Worm (Caenorhabditis elegans) whole organism, young adult: ENCODE data around the gene cnc-1.

Source experiments
- B0261.1 ChIP-seq: sonication (generic microtip); optimal IDR thresholded peaks from 2 replicates; lab custom pipeline; 2016; ENCODE audit warnings: mild to moderate bottlenecking, missing genetic modification characterization, moderate library complexity, missing compliant biosample characterization
- C06A6.2 ChIP-seq: fragments of 200-800 bp; sonication (Bioruptor generic); conservative IDR thresholded peaks from 2 replicates; pipeline ENCODE4 v1.3.6; 2022; ENCODE audit warnings: missing genetic modification characterization, missing compliant biosample characterization
- C17E4.6 ChIP-seq: fragments of 200-800 bp; sonication (Bioruptor generic); IDR thresholded peaks from 2 replicates; pipeline ENCODE4 v1.3.6; 2022; ENCODE audit warnings: missing genetic modification reagents, missing genetic modification characterization, missing compliant biosample characterization
- D2030.7 ChIP-seq: fragments of 200-800 bp; sonication (Bioruptor generic); IDR thresholded peaks from 2 replicates; pipeline ENCODE4 v1.3.6; 2022; ENCODE audit warnings: missing genetic modification reagents, missing genetic modification characterization, missing compliant biosample characterization
- F33H1.4 ChIP-seq: fragments of 200-800 bp; sonication (Bioruptor generic); IDR thresholded peaks from 2 replicates; pipeline ENCODE4 v1.3.6; 2022; ENCODE audit warnings: missing genetic modification reagents, missing genetic modification characterization, missing compliant biosample characterization
- F39B2.1 ChIP-seq: fragments of 200-800 bp; sonication (Bioruptor generic); IDR thresholded peaks from 2 replicates; pipeline ENCODE4 v1.3.6; 2022; ENCODE audit warnings: missing genetic modification reagents, missing genetic modification characterization, missing compliant biosample characterization
- F49E8.2 ChIP-seq: sonication (generic microtip); optimal IDR thresholded peaks from 3 replicates; lab custom pipeline; 2017; ENCODE audit warnings: missing genetic modification characterization, mild to moderate bottlenecking, missing compliant biosample characterization, antibody characterized with exemption, moderate library complexity; ENCODE audit not compliant: insufficient read depth
- T26A5.8 ChIP-seq: sonication (generic microtip); optimal IDR thresholded peaks from 2 replicates; lab custom pipeline; 2016; ENCODE audit warnings: missing genetic modification characterization, missing compliant biosample characterization
- Y53G8AR.9 ChIP-seq: fragments of 200-800 bp; sonication (Bioruptor generic); conservative IDR thresholded peaks from 2 replicates; pipeline ENCODE4 v1.3.6; 2022; ENCODE audit warnings: missing genetic modification reagents, missing genetic modification characterization, missing compliant biosample characterization
- Y67H2A.10 ChIP-seq: fragments of 200-800 bp; sonication (Bioruptor generic); conservative IDR thresholded peaks from 2 replicates; pipeline ENCODE4 v1.3.6; 2022; ENCODE audit warnings: missing genetic modification reagents, missing genetic modification characterization, missing compliant biosample characterization
- Y79H2A.3 ChIP-seq: fragments of 200-800 bp; sonication (Bioruptor generic); conservative IDR thresholded peaks from 2 replicates; pipeline ENCODE4 v1.3.6; 2022; ENCODE audit warnings: missing genetic modification reagents, missing genetic modification characterization, missing compliant biosample characterization
- ama-1 ChIP-seq, 3 experiments: fragments of 150-350 bp in 1 of 3; sonication (generic microtip) in 2 of 3; optimal IDR thresholded peaks; 2 replicates each; lab custom pipeline; 2014 to 2018; ENCODE audit warnings: missing biosample characterization in 2 of 3, missing genetic modification characterization in 2 of 3, missing genetic modification reagents in 2 of 3
- aptf-3 ChIP-seq: fragments of 200-800 bp; sonication (Bioruptor generic); IDR thresholded peaks from 2 replicates; pipeline ENCODE4 v1.3.6; 2022; ENCODE audit warnings: missing genetic modification characterization, missing compliant biosample characterization
- athp-1 ChIP-seq: sonication (generic microtip); optimal IDR thresholded peaks from 2 replicates; lab custom pipeline; 2017; ENCODE audit warnings: mild to moderate bottlenecking, missing genetic modification characterization, missing compliant biosample characterization
- attf-6 ChIP-seq: fragments of 200-800 bp; sonication (Bioruptor generic); IDR thresholded peaks from 2 replicates; pipeline ENCODE4 v1.3.6; 2022; ENCODE audit warnings: missing genetic modification reagents, missing genetic modification characterization, missing compliant biosample characterization
- ccch-3 ChIP-seq: fragments of 200-800 bp; sonication (Bioruptor generic); optimal IDR thresholded peaks from 2 replicates; lab custom pipeline; 2018; ENCODE audit warnings: mild to moderate bottlenecking, missing genetic modification characterization, missing compliant biosample characterization
- cebp-2 ChIP-seq: fragments of 200-800 bp; sonication (Bioruptor generic); IDR thresholded peaks from 2 replicates; pipeline ENCODE4 v1.3.6; 2022; ENCODE audit warnings: missing genetic modification characterization, missing compliant biosample characterization
- ceh-40 ChIP-seq: fragments of 200-800 bp; sonication (Bioruptor generic); IDR thresholded peaks from 2 replicates; pipeline ENCODE4 v1.3.6; 2022; ENCODE audit warnings: missing genetic modification characterization, missing compliant biosample characterization
- ceh-58 ChIP-seq: fragments of 200-800 bp; sonication (Bioruptor generic); IDR thresholded peaks from 2 replicates; pipeline ENCODE4 v1.3.6; 2022; ENCODE audit warnings: missing genetic modification characterization, missing compliant biosample characterization
- ceh-91 ChIP-seq: fragments of 200-800 bp; sonication (Bioruptor generic); IDR thresholded peaks from 2 replicates; pipeline ENCODE4 v1.3.6; 2022; ENCODE audit warnings: missing genetic modification reagents, missing genetic modification characterization, missing compliant biosample characterization
- chd-7 ChIP-seq: sonication (generic microtip); optimal IDR thresholded peaks from 2 replicates; lab custom pipeline; 2016; ENCODE audit warnings: mild to moderate bottlenecking, missing genetic modification characterization, moderate library complexity, missing compliant biosample characterization
- die-1 ChIP-seq: sonication (generic microtip); optimal IDR thresholded peaks from 2 replicates; lab custom pipeline; 2016; ENCODE audit warnings: missing genotype, mild to moderate bottlenecking, missing genetic modification characterization, missing compliant biosample characterization
- ekl-4 ChIP-seq: fragments of 200-800 bp; sonication (Bioruptor generic); IDR thresholded peaks from 2 replicates; pipeline ENCODE4 v1.3.6; 2022; ENCODE audit warnings: missing genetic modification reagents, missing genetic modification characterization, missing compliant biosample characterization
- ets-4 ChIP-seq: fragments of 200-800 bp; sonication (Bioruptor generic); optimal IDR thresholded peaks from 2 replicates; lab custom pipeline; 2018; ENCODE audit warnings: mild to moderate bottlenecking, missing genetic modification characterization, missing compliant biosample characterization
- gei-17 ChIP-seq: fragments of 200-800 bp; sonication (Bioruptor generic); optimal IDR thresholded peaks from 2 replicates; lab custom pipeline; 2018; ENCODE audit warnings: mild to moderate bottlenecking, missing genetic modification characterization, missing compliant biosample characterization
- hsf-1 ChIP-seq: fragments of 200-800 bp; sonication (Bioruptor generic); IDR thresholded peaks from 2 replicates; pipeline ENCODE4 v1.3.6; 2022; ENCODE audit warnings: missing genetic modification reagents, missing genetic modification characterization, missing compliant biosample characterization
- lin-26 ChIP-seq: fragments of 200-800 bp; sonication (Bioruptor generic); IDR thresholded peaks from 2 replicates; pipeline ENCODE4 v1.3.6; 2022; ENCODE audit warnings: missing genetic modification reagents, missing genetic modification characterization, missing compliant biosample characterization
- lin-35 ChIP-seq, 3 experiments: fragments of 150-350 bp in 2 of 3; sonication (generic microtip) in 1 of 3; optimal IDR thresholded peaks; 2 replicates each; lab custom pipeline; 2014 to 2018; ENCODE audit warnings: missing biosample characterization in 3 of 3, missing genetic modification characterization in 3 of 3, missing genetic modification reagents in 3 of 3
- lin-54 ChIP-seq: fragments of 200-800 bp; sonication (Bioruptor generic); optimal IDR thresholded peaks from 2 replicates; lab custom pipeline; 2018; ENCODE audit warnings: mild to moderate bottlenecking, missing genetic modification characterization, missing compliant biosample characterization
- madf-10 ChIP-seq: sonication (generic microtip); optimal IDR thresholded peaks from 2 replicates; lab custom pipeline; 2016; ENCODE audit warnings: mild to moderate bottlenecking, missing genetic modification characterization, missing compliant biosample characterization
- madf-6 ChIP-seq: fragments of 200-800 bp; sonication (Bioruptor generic); IDR thresholded peaks from 2 replicates; pipeline ENCODE4 v1.3.6; 2022; ENCODE audit warnings: missing genetic modification reagents, missing genetic modification characterization, missing compliant biosample characterization
- nhr-27 ChIP-seq: fragments of 200-800 bp; sonication (Bioruptor generic); optimal IDR thresholded peaks from 2 replicates; lab custom pipeline; 2018; ENCODE audit warnings: mild to moderate bottlenecking, missing genetic modification characterization, moderate library complexity, missing compliant biosample characterization
- pbrm-1 ChIP-seq: fragments of 200-800 bp; sonication (Bioruptor generic); IDR thresholded peaks from 2 replicates; pipeline ENCODE4 v1.3.6; 2022; ENCODE audit warnings: missing genetic modification reagents, missing genetic modification characterization, missing compliant biosample characterization
- pha-4 ChIP-seq: fragments of 150-350 bp; sonication (generic microtip); optimal IDR thresholded peaks from 2 replicates; lab custom pipeline; 2014; ENCODE audit warnings: missing biosample characterization, missing genetic modification reagents, missing genetic modification characterization
- rcor-1 ChIP-seq: fragments of 200-800 bp; sonication (Bioruptor generic); IDR thresholded peaks from 2 replicates; pipeline ENCODE4 v1.3.6; 2022; ENCODE audit warnings: missing genetic modification reagents, missing genetic modification characterization, missing compliant biosample characterization
- repo-1 ChIP-seq: sonication (generic microtip); optimal IDR thresholded peaks from 2 replicates; lab custom pipeline; 2017; ENCODE audit warnings: mild to moderate bottlenecking, missing genetic modification characterization, missing compliant biosample characterization
- sea-2 ChIP-seq: fragments of 200-800 bp; sonication (Bioruptor generic); IDR thresholded peaks from 2 replicates; pipeline ENCODE4 v1.3.6; 2022; ENCODE audit warnings: missing genetic modification characterization, missing compliant biosample characterization
- snpc-1.3 ChIP-seq: sonication (generic microtip); optimal IDR thresholded peaks from 2 replicates; lab custom pipeline; 2017; ENCODE audit warnings: missing genetic modification characterization, mild to moderate bottlenecking, missing compliant biosample characterization, antibody characterized with exemption, moderate library complexity, missing genotype, missing genetic modification reagents; ENCODE audit not compliant: insufficient read depth
- snpc-3.4 ChIP-seq: sonication (generic microtip); optimal IDR thresholded peaks from 2 replicates; lab custom pipeline; 2017; ENCODE audit warnings: missing genetic modification characterization, mild to moderate bottlenecking, missing compliant biosample characterization, antibody characterized with exemption, moderate library complexity, missing genotype, missing genetic modification reagents
- tbp1 ChIP-seq: fragments of 200-800 bp; sonication (Bioruptor generic); optimal IDR thresholded peaks from 2 replicates; lab custom pipeline; 2018; ENCODE audit warnings: mild to moderate bottlenecking, missing genetic modification characterization, missing compliant biosample characterization
- tbx-9 ChIP-seq: sonication (generic microtip); optimal IDR thresholded peaks from 2 replicates; lab custom pipeline; 2016; ENCODE audit warnings: borderline replicate concordance, missing genetic modification characterization, inconsistent platforms, missing compliant biosample characterization
- zim-3 ChIP-seq: sonication (generic microtip); optimal IDR thresholded peaks from 2 replicates; lab custom pipeline; 2017; ENCODE audit warnings: mild to moderate bottlenecking, missing genetic modification characterization, moderate library complexity, missing compliant biosample characterization
- ztf-18 ChIP-seq: sonication (generic microtip); optimal IDR thresholded peaks from 2 replicates; lab custom pipeline; 2016; ENCODE audit warnings: missing genotype, mild to moderate bottlenecking, missing genetic modification characterization, missing compliant biosample characterization
- ztf-25 ChIP-seq: fragments of 200-800 bp; sonication (Bioruptor generic); IDR thresholded peaks from 2 replicates; pipeline ENCODE4 v1.3.6; 2022; ENCODE audit warnings: missing genetic modification reagents, missing genetic modification characterization, missing compliant biosample characterization

The cnc-1 gene

ce11 chrV:1476841-1477240 lies 32.8 kb upstream of the cnc-1 start (continued):
- TF ChIP-seq die-1 (no peak), ceh-91 (GFP tag; lab: Robert Waterston, UW) (peak; percentile 42), rcor-1 (0 out of 2 replicates have a peak, but pooled peaks have one; percentile 5), sea-2 (GFP tag; lab: Robert Waterston, UW) (no peak), C17E4.6 (no peak), repo-1 (no peak), nhr-27 (no peak), ceh-58 (GFP tag; lab: Robert Waterston, UW) (no peak), madf-10 (no peak), madf-6 (GFP tag; lab: Robert Waterston, UW) (peak; percentile 26), chd-7 (no peak)

- TF ChIP-seq ets-4: no peak
- TF ChIP-seq B0261.1 (tag; lab: Kevin White, UChicago): no peak
- TF ChIP-seq tbp1 (GFP tag; lab: Kevin White, UChicago): peak; percentile 23
- TF ChIP-seq Y79H2A.3: 0 out of 2 replicates have a peak, but pooled peaks have one; percentile 8
- TF ChIP-seq lin-54 (GFP tag; lab: Kevin White, UChicago): no peak
- TF ChIP-seq ama-1 (optimal IDR thresholded peaks at IDR 0.05; lab: Kevin White, UChicago): no peak
- TF ChIP-seq ama-1 (GFP tag; optimal IDR thresholded peaks at IDR 0.05; lab: Kevin White, UChicago): peak in 1 of 2 experiments; percentile 50
- peak; percentile 64; the same call in 1 of the 2 replicates for TF ChIP-seq hsf-1 (GFP tag; lab: Robert Waterston, UW)
- peak in 1 of 3 experiments; percentile 26 for TF ChIP-seq lin-35 (GFP tag; optimal IDR thresholded peaks at IDR 0.05; lab: Kevin White, UChicago)
- peak; percentile 33; the same call in 1 of the 2 replicates for TF ChIP-seq madf-6 (GFP tag; lab: Robert Waterston, UW)
- TF ChIP-seq F39B2.1 (GFP tag; lab: Robert Waterston, UW): 0 out of 2 replicates have a peak, but pooled peaks have one; percentile 2
- peak; percentile 59; the same call in 1 of the 2 replicates for TF ChIP-seq ztf-25 (GFP tag; lab: Robert Waterston, UW)
- TF ChIP-seq D2030.7 (GFP tag; lab: Robert Waterston, UW): no peak
- peak; percentile 13; the same call in 1 of the 2 replicates for TF ChIP-seq ekl-4
- peak; percentile 6 for TF ChIP-seq ztf-18 (tag; lab: Kevin White, UChicago)
- 0 out of 2 replicates have a peak, but pooled peaks have one; percentile 10 for TF ChIP-seq attf-6 (GFP tag; lab: Robert Waterston, UW)
- TF ChIP-seq ceh-40 (GFP tag; lab: Robert Waterston, UW): no peak
- TF ChIP-seq athp-1 (tag; lab: Kevin White, UChicago): peak; percentile 71
- 0 out of 2 replicates have a peak, but pooled peaks have one; percentile 11 for TF ChIP-seq pbrm-1 (GFP tag; lab: Robert Waterston, UW)
- peak; percentile 63 for TF ChIP-seq snpc-3.4
- peak; percentile 69 for TF ChIP-seq F49E8.2 (tag; lab: Kevin White, UChicago)
- no peak for TF ChIP-seq ccch-3 (GFP tag; lab: Kevin White, UChicago)
Measured at ce11 chrV:1476284-1476792, 32.3 kb upstream of the cnc-1 start.

- peak in 1 of 3 experiments; percentile 71 for TF ChIP-seq lin-35 (GFP tag; optimal IDR thresholded peaks at IDR 0.05; lab: Kevin White, UChicago)
- no peak for TF ChIP-seq ztf-25 (GFP tag; lab: Robert Waterston, UW)
- no peak for TF ChIP-seq Y67H2A.10
- no peak for TF ChIP-seq ztf-18 (tag; lab: Kevin White, UChicago)
- no peak for TF ChIP-seq lin-26 (GFP tag; lab: Robert Waterston, UW)
- no peak for TF ChIP-seq aptf-3
- no peak for TF ChIP-seq pha-4 (tag; lab: Kevin White, UChicago)
- TF ChIP-seq gei-17 (GFP tag; lab: Kevin White, UChicago): no peak
- 0 out of 2 replicates have a peak, but pooled peaks have one; percentile 41 for TF ChIP-seq Y53G8AR.9 (GFP tag; lab: Robert Waterston, UW)
- no peak for TF ChIP-seq T26A5.8
- TF ChIP-seq F49E8.2 (tag; lab: Kevin White, UChicago): no peak
- TF ChIP-seq hsf-1 (GFP tag; lab: Robert Waterston, UW): 0 out of 2 replicates have a peak, but pooled peaks have one; percentile 40
- peak; percentile 47; the same call in 1 of the 2 replicates for TF ChIP-seq C06A6.2 (GFP tag; lab: Robert Waterston, UW)
- no peak for TF ChIP-seq tbx-9
- TF ChIP-seq cebp-2 (GFP tag; lab: Robert Waterston, UW): 0 out of 2 replicates have a peak, but pooled peaks have one; percentile 54
- TF ChIP-seq F33H1.4 (GFP tag; lab: Robert Waterston, UW): no peak
- no peak for TF ChIP-seq zim-3 (tag; lab: Kevin White, UChicago)
- TF ChIP-seq snpc-1.3 (tag; lab: Kevin White, UChicago): no peak
Measured at ce11 chrV:1474486-1475125, 30.5 kb upstream of the cnc-1 start, which contains the start of the genes F53E2.2 and unc-60. F53E2.2 (plus strand) TSS chrV:1475086. unc-60 (plus strand) TSS chrV:1475086.
